Fruit fly (Drosophila melanogaster): ENCODE measurements around the gene ng2.
"Not testable (repeated sequence)": the region's sequence is repeated elsewhere in the genome, so short reads cannot be mapped to it uniquely, and the experiment has no call there.

Gene ng2

dm6 chrX:3240471-3240870 lies at the start of gene ng2:
ng2 (minus strand) TSS chrX:3240571.
- not testable (repeated sequence) for TF ChIP-seq CTCF, CG8478 (optimal IDR thresholded peaks at IDR 0.05)

- TF ChIP-seq CG8478 (optimal IDR thresholded peaks at IDR 0.05) (no peak), CTCF (optimal IDR thresholded peaks at IDR 0.05) (no peak)
Observed at dm6 chrX:3288909-3289706, 48.7 kb upstream of the ng2 start.

dm6 chrX:3288247-3288838 lies 48.0 kb upstream of the ng2 start:
- TF ChIP-seq CTCF (optimal IDR thresholded peaks at IDR 0.05), result no peak
- no peak for TF ChIP-seq CG8478 (optimal IDR thresholded peaks at IDR 0.05)

dm6 chrX:3281958-3282357 lies 41.6 kb upstream of the ng2 start:
- TF ChIP-seq CG8478 (optimal IDR thresholded peaks at IDR 0.05) (no peak), CTCF (optimal IDR thresholded peaks at IDR 0.05) (no peak)

- TF ChIP-seq CTCF (optimal IDR thresholded peaks at IDR 0.05), result no peak
- no peak for TF ChIP-seq CG8478 (optimal IDR thresholded peaks at IDR 0.05)
Observed at dm6 chrX:3273557-3273956, 33.2 kb upstream of the ng2 start.

dm6 chrX:3265828-3266227 lies 25.5 kb upstream of the ng2 start:
- TF ChIP-seq CG8478 (optimal IDR thresholded peaks at IDR 0.05), result no peak
- TF ChIP-seq CTCF (optimal IDR thresholded peaks at IDR 0.05), result no peak

- TF ChIP-seq CTCF (optimal IDR thresholded peaks at IDR 0.05), result no peak
- no peak for TF ChIP-seq CG8478 (optimal IDR thresholded peaks at IDR 0.05)
Observed at dm6 chrX:3260536-3260935, 20.2 kb upstream of the ng2 start.

dm6 chrX:3255569-3256309 lies 15.4 kb upstream of the ng2 start:
- TF ChIP-seq CG8478 (optimal IDR thresholded peaks at IDR 0.05) (no peak), CTCF (optimal IDR thresholded peaks at IDR 0.05) (no peak)

dm6 chrX:3249789-3250188 lies 9.4 kb upstream of the ng2 start, which contains the start of gene Sgs4:
Sgs4 (plus strand) TSS chrX:3250089.
- TF ChIP-seq CTCF (optimal IDR thresholded peaks at IDR 0.05) (no peak), CG8478 (optimal IDR thresholded peaks at IDR 0.05) (no peak)

- TF ChIP-seq CTCF (optimal IDR thresholded peaks at IDR 0.05) (no peak), CG8478 (optimal IDR thresholded peaks at IDR 0.05) (no peak)
Observed at dm6 chrX:3249189-3249588, 8.8 kb upstream of the ng2 start, which contains the start of gene Pig1. Pig1 (minus strand) TSS chrX:3249289.

- no peak for TF ChIP-seq CG8478 (optimal IDR thresholded peaks at IDR 0.05)
- no peak for TF ChIP-seq CTCF (optimal IDR thresholded peaks at IDR 0.05)
Observed at dm6 chrX:3244120-3244519, 3.7 kb upstream of the ng2 start, which contains the start of gene ng4. ng4 (minus strand) TSS chrX:3244220.

dm6 chrX:3241984-3242462 lies 1.7 kb upstream of the ng2 start, which contains the start of the genes ng3 and ng1:
ng3 (minus strand) TSS chrX:3242084.
ng1 (plus strand) TSS chrX:3242412.
- TF ChIP-seq CG8478 (optimal IDR thresholded peaks at IDR 0.05) (no peak), CTCF (optimal IDR thresholded peaks at IDR 0.05) (no peak)

dm6 chrX:3236586-3236985 lies 3.8 kb downstream of the ng2 start, which contains the start of gene CG14265:
CG14265 (minus strand) TSS chrX:3236686.
- TF ChIP-seq CTCF (optimal IDR thresholded peaks at IDR 0.05) (no peak), CG8478 (optimal IDR thresholded peaks at IDR 0.05) (no peak)

- TF ChIP-seq CG8478 (optimal IDR thresholded peaks at IDR 0.05) (no peak), CTCF (optimal IDR thresholded peaks at IDR 0.05) (no peak)
Observed at dm6 chrX:3233683-3234082, 6.7 kb downstream of the ng2 start.
